Worm (Caenorhabditis elegans) whole organism, late embryonic: ENCODE measurements around the gene kvs-1.
A peak's percentile ranks its signal among the peaks of the same experiment; 100 is the strongest.

Source experiments
- C38D4.7 ChIP-seq: fragments of 200-800 bp; sonication (Bioruptor generic); optimal IDR thresholded peaks from 2 replicates; lab custom pipeline; 2018; ENCODE audit warnings: mild to moderate bottlenecking, missing genetic modification characterization, moderate library complexity, missing compliant biosample characterization
- K02D7.2 ChIP-seq: sonication (generic microtip); optimal IDR thresholded peaks from 2 replicates; lab custom pipeline; 2017; ENCODE audit warnings: mild to moderate bottlenecking, missing genetic modification characterization, missing compliant biosample characterization
- K09A11.1 ChIP-seq: sonication (generic microtip); optimal IDR thresholded peaks from 2 replicates; lab custom pipeline; 2017; ENCODE audit warnings: antibody characterized with exemption, mild to moderate bottlenecking, missing genetic modification characterization, missing compliant biosample characterization; ENCODE audit not compliant: insufficient read depth
- ceh-31 ChIP-seq: sonication (generic microtip); optimal IDR thresholded peaks from 2 replicates; lab custom pipeline; 2016; ENCODE audit warnings: missing genetic modification characterization, missing compliant biosample characterization
- ceh-48 ChIP-seq: sonication (generic microtip); optimal IDR thresholded peaks from 2 replicates; lab custom pipeline; 2016; ENCODE audit warnings: missing genetic modification characterization, inconsistent platforms, missing compliant biosample characterization
- ceh-6 ChIP-seq: fragments of 200-800 bp; sonication (Bioruptor generic); optimal IDR thresholded peaks from 2 replicates; lab custom pipeline; 2018; ENCODE audit warnings: mild to moderate bottlenecking, missing genetic modification characterization, missing compliant biosample characterization
- elt-2 ChIP-seq: sonication (generic microtip); optimal IDR thresholded peaks from 2 replicates; lab custom pipeline; 2016; ENCODE audit warnings: missing genetic modification reagents, missing genetic modification characterization, missing compliant biosample characterization
- elt-4 ChIP-seq: sonication (generic microtip); optimal IDR thresholded peaks from 2 replicates; lab custom pipeline; 2016; ENCODE audit warnings: missing genetic modification characterization, missing compliant biosample characterization
- eyg-1 ChIP-seq: sonication (generic microtip); optimal IDR thresholded peaks from 2 replicates; lab custom pipeline; 2016; ENCODE audit warnings: missing genotype, missing genetic modification characterization, missing compliant biosample characterization
- fax-1 ChIP-seq: sonication (generic microtip); optimal IDR thresholded peaks from 2 replicates; lab custom pipeline; 2016; ENCODE audit warnings: missing genotype, missing genetic modification characterization, missing compliant biosample characterization
- fkh-10 ChIP-seq: fragments of 150-350 bp; optimal IDR thresholded peaks from 2 replicates; lab custom pipeline; 2014; ENCODE audit warnings: missing biosample characterization, missing genetic modification reagents, missing genetic modification characterization
- gmeb-2 ChIP-seq: sonication (generic microtip); optimal IDR thresholded peaks from 2 replicates; lab custom pipeline; 2016; ENCODE audit warnings: missing genetic modification characterization, inconsistent platforms, missing compliant biosample characterization
- hlh-30 ChIP-seq: sonication (generic microtip); optimal IDR thresholded peaks from 2 replicates; lab custom pipeline; 2017; ENCODE audit warnings: antibody characterized with exemption, missing genetic modification characterization, missing compliant biosample characterization; ENCODE audit not compliant: insufficient read depth
- madf-2 ChIP-seq: sonication (generic microtip); optimal IDR thresholded peaks from 2 replicates; lab custom pipeline; 2017; ENCODE audit warnings: missing genetic modification characterization, missing compliant biosample characterization
- nfya-1 ChIP-seq: sonication (generic microtip); optimal IDR thresholded peaks from 2 replicates; lab custom pipeline; 2017; ENCODE audit warnings: missing genetic modification characterization, mild to moderate bottlenecking, missing compliant biosample characterization, antibody characterized with exemption, moderate library complexity
- nhr-11 ChIP-seq: fragments of 150-350 bp; optimal IDR thresholded peaks from 2 replicates; lab custom pipeline; 2014; ENCODE audit warnings: missing biosample characterization, missing genetic modification characterization
- nhr-232 ChIP-seq: sonication (generic microtip); optimal IDR thresholded peaks from 2 replicates; lab custom pipeline; 2016; ENCODE audit warnings: missing genetic modification characterization, missing compliant biosample characterization
- odd-2 ChIP-seq: sonication (generic microtip); optimal IDR thresholded peaks from 2 replicates; lab custom pipeline; 2017; ENCODE audit warnings: antibody characterized with exemption, mild to moderate bottlenecking, missing genetic modification characterization, missing compliant biosample characterization
- pax-1 ChIP-seq: fragments of 150-350 bp; optimal IDR thresholded peaks from 2 replicates; lab custom pipeline; 2014; ENCODE audit warnings: missing biosample characterization, missing genetic modification characterization
- pha-2 ChIP-seq: sonication (generic microtip); optimal IDR thresholded peaks from 2 replicates; lab custom pipeline; 2017; ENCODE audit warnings: mild to moderate bottlenecking, missing genetic modification characterization, missing compliant biosample characterization
- pha-4 ChIP-seq: fragments of 150-350 bp; optimal IDR thresholded peaks from 2 replicates; lab custom pipeline; 2018; ENCODE audit warnings: missing biosample characterization, missing genetic modification reagents, missing genetic modification characterization
- pros-1 ChIP-seq: fragments of 150-350 bp; optimal IDR thresholded peaks from 2 replicates; lab custom pipeline; 2014; ENCODE audit warnings: missing biosample characterization, missing genetic modification reagents, missing genetic modification characterization
- ref-2 ChIP-seq: sonication (generic microtip); optimal IDR thresholded peaks from 2 replicates; lab custom pipeline; 2016; ENCODE audit warnings: missing genetic modification characterization, missing compliant biosample characterization
- sox-2 ChIP-seq: fragments of 200-800 bp; sonication (Bioruptor generic); IDR thresholded peaks from 2 replicates; pipeline ENCODE4 v1.3.6; 2022; ENCODE audit warnings: missing genetic modification reagents, missing genetic modification characterization, missing compliant biosample characterization
- syd-9 ChIP-seq: sonication (generic microtip); optimal IDR thresholded peaks from 2 replicates; lab custom pipeline; 2016; ENCODE audit warnings: mild to moderate bottlenecking, missing genetic modification characterization, moderate library complexity, missing compliant biosample characterization
- tbx-2 ChIP-seq: sonication (generic microtip); optimal IDR thresholded peaks from 2 replicates; lab custom pipeline; 2016; ENCODE audit warnings: missing genetic modification characterization, missing compliant biosample characterization
- tbx-7 ChIP-seq: sonication (generic microtip); optimal IDR thresholded peaks from 2 replicates; lab custom pipeline; 2016; ENCODE audit warnings: missing genotype, missing genetic modification characterization, missing compliant biosample characterization
- ttx-3 ChIP-seq: sonication (generic microtip); optimal IDR thresholded peaks from 2 replicates; lab custom pipeline; 2016; ENCODE audit warnings: missing genetic modification reagents, missing genetic modification characterization, missing compliant biosample characterization
- unc-42 ChIP-seq: sonication (generic microtip); optimal IDR thresholded peaks from 2 replicates; lab custom pipeline; 2016; ENCODE audit warnings: missing genotype, missing genetic modification characterization, missing compliant biosample characterization
- unc-55 ChIP-seq: sonication (generic microtip); optimal IDR thresholded peaks from 2 replicates; lab custom pipeline; 2017; ENCODE audit warnings: missing biosample characterization, missing genetic modification reagents, missing genetic modification characterization

kvs-1 gene

ce11 chrX:7703863-7704262 is 3.1 kb downstream of the kvs-1 start:
- TF ChIP-seq madf-2 (tag; lab: Kevin White, UChicago) (no peak), elt-2 (tag; lab: Kevin White, UChicago) (no peak)

- TF ChIP-seq tbx-7 = no peak
- TF ChIP-seq C38D4.7 = no peak
- no peak for TF ChIP-seq gmeb-2 (tag; lab: Kevin White, UChicago)
- no peak for TF ChIP-seq pros-1
- no peak for TF ChIP-seq K02D7.2 (tag; lab: Kevin White, UChicago)
- TF ChIP-seq K09A11.1 = no peak
- no peak for TF ChIP-seq pax-1 (tag; lab: Kevin White, UChicago)
- TF ChIP-seq eyg-1 = no peak
- no peak for TF ChIP-seq nhr-232 (tag; lab: Kevin White, UChicago)
- no peak for TF ChIP-seq nhr-11
- TF ChIP-seq odd-2 (tag; lab: Kevin White, UChicago) = no peak
- TF ChIP-seq syd-9 = no peak
- TF ChIP-seq ttx-3 (tag; lab: Kevin White, UChicago) = no peak
- no peak for TF ChIP-seq elt-4
- TF ChIP-seq fkh-10 = no peak
These were observed 17.4 kb downstream of the kvs-1 start for ce11 chrX:7689570-7689969.

- TF ChIP-seq pha-4 (tag; lab: Kevin White, UChicago) = no peak
- no peak for TF ChIP-seq fax-1 (tag; lab: Kevin White, UChicago)
- no peak for TF ChIP-seq tbx-2
- no peak for TF ChIP-seq K09A11.1
- no peak for TF ChIP-seq sox-2 (GFP tag; lab: Robert Waterston, UW)
- TF ChIP-seq ceh-31 = no peak
- no peak for TF ChIP-seq pha-2 (tag; lab: Kevin White, UChicago)
- TF ChIP-seq nfya-1 (tag; lab: Kevin White, UChicago) = no peak
- TF ChIP-seq pros-1 = no peak
- no peak for TF ChIP-seq ceh-6 (GFP tag; lab: Kevin White, UChicago)
- no peak for TF ChIP-seq hlh-30 (tag; lab: Kevin White, UChicago)
These were observed 17.8 kb downstream of the kvs-1 start, which contains the start of gene clik-2 for ce11 chrX:7689119-7689518. Gene clik-2 (minus strand): TSS chrX:7689219.

DNA sequence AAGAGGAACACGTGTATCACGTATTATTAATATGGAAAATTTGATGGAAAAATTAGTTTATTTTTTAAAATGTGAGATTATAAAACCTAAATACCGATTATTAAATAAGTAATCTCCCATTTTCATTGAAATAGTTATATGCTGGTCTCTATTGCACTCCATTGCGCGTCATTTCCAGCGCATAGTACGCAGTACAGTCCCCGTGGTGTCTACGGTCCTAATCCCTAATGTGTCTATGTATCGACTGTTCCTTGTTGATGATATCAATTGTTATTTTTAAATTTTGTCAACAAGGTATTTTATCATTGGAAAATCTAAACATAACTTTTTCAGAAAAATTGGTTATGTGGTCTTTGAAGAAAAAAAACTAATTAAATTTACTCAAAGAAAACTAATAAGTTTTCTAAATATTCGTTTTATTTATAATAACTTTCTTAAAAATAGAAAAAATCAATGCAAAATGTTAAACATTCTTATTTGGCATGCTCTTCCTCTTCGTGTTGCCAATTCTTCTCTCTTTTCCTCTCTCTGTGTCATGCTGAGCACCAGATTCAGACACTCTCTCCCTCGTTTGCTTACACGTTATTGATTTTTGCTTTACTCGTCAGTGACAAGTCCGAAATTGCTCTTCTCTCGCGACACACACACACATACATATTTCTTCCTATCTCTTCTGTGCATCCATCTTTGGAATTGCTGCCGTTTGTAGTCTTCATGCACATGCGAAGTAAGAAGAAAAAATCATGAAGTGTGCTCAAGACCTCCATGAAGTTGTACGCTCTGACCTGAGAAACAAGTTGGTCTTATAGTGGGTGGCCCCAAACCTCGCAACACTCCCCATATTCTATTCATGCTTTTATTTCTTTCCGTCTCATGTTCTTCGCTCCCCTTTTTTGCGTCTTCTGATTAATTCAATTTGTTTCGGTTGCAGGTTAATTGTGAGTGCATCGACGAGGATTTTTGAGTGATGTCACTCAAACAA is 24.7 kb downstream of the kvs-1 start, which contains the start of gene unc-18:
TSS of gene unc-18 (plus strand) at position 932 of the 982 bp plus-strand sequence.
- peak; percentile 34 for TF ChIP-seq ceh-31
- peak; percentile 69 for TF ChIP-seq unc-42 (tag; lab: Kevin White, UChicago)
- TF ChIP-seq ref-2 = no peak
- TF ChIP-seq ceh-48 (tag; lab: Kevin White, UChicago) = peak; percentile 97

DNA sequence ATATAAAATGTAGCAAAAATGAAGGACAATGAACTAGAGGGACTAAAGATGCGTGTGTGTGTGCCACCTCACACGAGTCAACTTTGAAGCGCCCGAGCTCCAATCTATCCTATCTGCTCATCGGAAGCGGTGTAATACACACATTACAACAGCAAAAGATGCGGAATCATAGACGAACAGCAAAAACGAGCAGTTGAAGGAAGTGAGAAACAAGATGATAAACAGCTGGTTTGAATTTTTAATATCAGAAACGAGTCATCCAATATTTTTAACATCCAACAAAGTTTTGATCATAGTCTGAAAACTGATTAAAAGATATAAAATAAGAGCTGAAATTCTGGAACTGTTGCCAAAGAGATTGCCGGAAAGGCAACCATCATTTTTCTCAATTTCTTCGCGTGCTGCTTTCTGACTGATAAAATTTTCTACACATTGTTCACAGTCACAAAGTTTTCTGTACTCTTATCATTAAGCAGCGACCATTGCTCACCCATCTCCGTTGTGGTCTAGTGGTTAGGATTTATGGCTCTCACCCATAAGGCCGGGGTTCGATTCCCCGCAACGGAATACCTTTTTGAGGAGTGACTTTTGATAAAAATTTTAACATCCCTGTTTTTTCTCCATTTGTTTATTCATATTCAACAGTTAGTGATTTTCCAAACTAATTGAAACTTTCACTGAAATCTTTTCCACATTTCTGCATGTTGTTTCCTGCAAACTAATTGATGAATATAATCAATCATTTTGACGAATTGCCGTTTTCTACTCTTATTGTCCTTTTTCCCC is 26.2 kb downstream of the kvs-1 start, which contains the start of gene stn-2:
TSS of gene stn-2 (minus strand) at position 75 of the 786 bp plus-strand sequence.
- TF ChIP-seq ceh-31 (no peak), unc-55 (GFP tag; lab: Kevin White, UChicago) (peak; percentile 40)
